Worm (Caenorhabditis elegans) whole organism, L2 larva: ENCODE data around the gene math-10.

Experiments
- R02D3.7 ChIP-seq: fragments of 150-350 bp; optimal IDR thresholded peaks from 2 replicates; lab custom pipeline; 2014; ENCODE audit warnings: missing biosample characterization, missing genetic modification characterization
- aly-2 ChIP-seq: fragments of 150-350 bp; optimal IDR thresholded peaks from 2 replicates; lab custom pipeline; 2014; ENCODE audit warnings: missing biosample characterization, missing genetic modification characterization
- egl-27 ChIP-seq: sonication (generic microtip); optimal IDR thresholded peaks from 3 replicates; lab custom pipeline; 2017; ENCODE audit warnings: missing biosample characterization, missing genetic modification reagents, missing genetic modification characterization
- elt-1 ChIP-seq: fragments of 150-350 bp; optimal IDR thresholded peaks from 2 replicates; lab custom pipeline; 2014; ENCODE audit warnings: missing biosample characterization, missing genetic modification characterization
- elt-3 ChIP-seq: sonication (generic microtip); optimal IDR thresholded peaks from 2 replicates; lab custom pipeline; 2017; ENCODE audit warnings: missing biosample characterization, missing genetic modification characterization
- lin-39 ChIP-seq: fragments of 150-350 bp; optimal IDR thresholded peaks from 2 replicates; lab custom pipeline; 2014; ENCODE audit warnings: missing biosample characterization, missing genetic modification reagents, missing genetic modification characterization
- mdl-1 ChIP-seq, 2 experiments: fragments of 150-350 bp in 1 of 2; sonication (generic microtip) in 1 of 2; optimal IDR thresholded peaks; 2 replicates each; lab custom pipeline; 2017; ENCODE audit warnings: missing biosample characterization in 2 of 2, missing genetic modification characterization in 2 of 2
- nhr-237 ChIP-seq: fragments of 150-350 bp; optimal IDR thresholded peaks from 2 replicates; lab custom pipeline; 2014; ENCODE audit warnings: missing biosample characterization, missing genetic modification characterization
- nhr-6 ChIP-seq: fragments of 150-350 bp; optimal IDR thresholded peaks from 2 replicates; lab custom pipeline; 2014; ENCODE audit warnings: missing biosample characterization, missing genetic modification characterization
- zag-1 ChIP-seq: fragments of 150-350 bp; optimal IDR thresholded peaks from 2 replicates; lab custom pipeline; 2014; ENCODE audit warnings: missing biosample characterization, missing genetic modification characterization

DNA sequence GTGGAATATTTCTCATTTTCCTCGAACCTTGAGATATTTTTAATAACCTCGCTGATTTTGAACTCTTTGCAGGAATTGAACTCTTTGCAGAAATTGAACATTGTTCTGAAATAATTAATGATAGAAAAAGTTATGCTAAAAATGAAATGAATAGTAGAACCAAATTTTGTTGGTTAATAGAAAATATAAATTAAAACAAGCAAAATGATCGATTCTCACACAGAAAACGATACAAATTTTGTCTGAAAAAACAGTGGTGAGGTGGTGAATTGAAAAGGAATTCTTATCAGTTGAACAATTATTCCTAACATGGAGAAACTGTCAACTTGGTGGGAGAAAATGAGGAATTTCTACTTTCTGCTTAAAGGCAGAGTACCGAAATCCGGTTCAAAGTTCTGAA lies 13.3 kb downstream of the math-10 start, which contains the start of gene math-6:
- TF ChIP-seq mdl-1 (tag; optimal IDR thresholded peaks at IDR 0.05; lab: Kevin White, UChicago), result no peak
- no peak for TF ChIP-seq zag-1
- no peak for TF ChIP-seq elt-1 (tag; lab: Kevin White, UChicago)
- TF ChIP-seq aly-2 (tag; lab: Kevin White, UChicago), result no peak
- TF ChIP-seq nhr-237 (tag; lab: Kevin White, UChicago), result no peak
- no peak for TF ChIP-seq elt-3
- no peak for TF ChIP-seq nhr-6 (tag; lab: Kevin White, UChicago)
- TF ChIP-seq R02D3.7 (tag; lab: Kevin White, UChicago), result no peak
- no peak for TF ChIP-seq lin-39 (tag; lab: Kevin White, UChicago)
- TF ChIP-seq egl-27, result no peak
